Worm (Caenorhabditis elegans) whole organism, L4 larva: ENCODE measurements around the gene dkf-2.

Experiments
- F10B5.3 ChIP-seq: sonication (generic microtip); optimal IDR thresholded peaks from 2 replicates; lab custom pipeline; 2016; ENCODE audit warnings: mild to moderate bottlenecking, missing genetic modification characterization, missing compliant biosample characterization
- F26F4.8 ChIP-seq: fragments of 200-800 bp; sonication (Bioruptor generic); conservative IDR thresholded peaks from 2 replicates; pipeline ENCODE4 v1.3.6; 2022; ENCODE audit warnings: missing genetic modification characterization, missing compliant biosample characterization
- F49E8.2 ChIP-seq: sonication (generic microtip); optimal IDR thresholded peaks from 2 replicates; lab custom pipeline; 2016; ENCODE audit warnings: missing compliant biosample characterization, mild to moderate bottlenecking, missing genetic modification characterization, borderline replicate concordance
- T20F7.1 ChIP-seq: fragments of 200-800 bp; sonication (Bioruptor generic); optimal IDR thresholded peaks from 2 replicates; lab custom pipeline; 2018; ENCODE audit warnings: mild to moderate bottlenecking, missing genetic modification characterization, missing compliant biosample characterization
- Y48G9A.11 ChIP-seq: fragments of 200-800 bp; sonication (Bioruptor generic); IDR thresholded peaks from 2 replicates; pipeline ENCODE4 v1.3.6; 2022; ENCODE audit warnings: missing genetic modification reagents, missing genetic modification characterization, missing compliant biosample characterization
- ZK337.2 ChIP-seq: fragments of 200-800 bp; sonication (Bioruptor generic); IDR thresholded peaks from 2 replicates; pipeline ENCODE4 v1.3.6; 2022; ENCODE audit warnings: missing genetic modification reagents, missing genetic modification characterization, missing compliant biosample characterization
- ZK546.5 ChIP-seq, 2 experiments: sonication (generic microtip); optimal IDR thresholded peaks; 2 replicates each; lab custom pipeline; 2017; ENCODE audit warnings: missing biosample characterization in 2 of 2, missing genetic modification characterization in 2 of 2
- aha-1 ChIP-seq: fragments of 150-350 bp; peaks from one replicate; lab custom pipeline; 2014; ENCODE audit warnings: missing biosample characterization, missing genetic modification characterization
- ama-1 ChIP-seq: fragments of 150-350 bp; optimal IDR thresholded peaks from 2 replicates; lab custom pipeline; 2014; ENCODE audit warnings: inconsistent platforms, mixed read lengths
- attf-4 ChIP-seq: sonication (generic microtip); optimal IDR thresholded peaks from 3 replicates; lab custom pipeline; 2017; ENCODE audit warnings: missing biosample characterization, missing genetic modification characterization
- ceh-20 ChIP-seq: fragments of 200-800 bp; sonication (Bioruptor generic); IDR thresholded peaks from 2 replicates; pipeline ENCODE4 v1.3.6; 2022; ENCODE audit warnings: missing genetic modification reagents, missing genetic modification characterization, missing compliant biosample characterization
- ceh-32 ChIP-seq: sonication (generic microtip); optimal IDR thresholded peaks from 2 replicates; lab custom pipeline; 2016; ENCODE audit warnings: mild to moderate bottlenecking, missing genetic modification characterization, missing compliant biosample characterization; ENCODE audit not compliant: poor library complexity
- ceh-44 ChIP-seq: fragments of 200-800 bp; sonication (Bioruptor generic); IDR thresholded peaks from 2 replicates; pipeline ENCODE4 v1.3.6; 2022; ENCODE audit warnings: missing genetic modification reagents, missing genetic modification characterization, missing compliant biosample characterization
- ces-1 ChIP-seq: fragments of 150-350 bp; sonication (generic microtip); optimal IDR thresholded peaks from 4 replicates; lab custom pipeline; 2014; ENCODE audit warnings: missing biosample characterization, missing genetic modification reagents, missing genetic modification characterization
- ctbp-1 ChIP-seq: fragments of 200-800 bp; sonication (Bioruptor generic); IDR thresholded peaks from 2 replicates; pipeline ENCODE4 v1.3.6; 2022; ENCODE audit warnings: missing genetic modification reagents, missing genetic modification characterization, missing compliant biosample characterization
- daf-12 ChIP-seq: fragments of 150-350 bp; optimal IDR thresholded peaks from 2 replicates; lab custom pipeline; 2014; ENCODE audit warnings: missing biosample characterization, missing genetic modification reagents, missing genetic modification characterization
- daf-8 ChIP-seq: fragments of 200-800 bp; sonication (Bioruptor generic); IDR thresholded peaks from 2 replicates; pipeline ENCODE4 v1.3.6; 2022; ENCODE audit warnings: missing genetic modification characterization, missing compliant biosample characterization
- dmd-6 ChIP-seq: fragments of 200-800 bp; sonication (Bioruptor generic); IDR thresholded peaks from 2 replicates; pipeline ENCODE4 v1.3.6; 2022; ENCODE audit warnings: missing genetic modification reagents, missing genetic modification characterization, missing compliant biosample characterization
- dmd-8 ChIP-seq: fragments of 200-800 bp; sonication (Bioruptor generic); IDR thresholded peaks from 2 replicates; pipeline ENCODE4 v1.3.6; 2022; ENCODE audit warnings: missing genetic modification characterization, missing compliant biosample characterization
- duxl-1 ChIP-seq: sonication (generic microtip); optimal IDR thresholded peaks from 2 replicates; lab custom pipeline; 2016; ENCODE audit warnings: mild to moderate bottlenecking, missing genetic modification characterization, moderate library complexity, missing compliant biosample characterization; ENCODE audit not compliant: poor library complexity
- dve-1 ChIP-seq: sonication (generic microtip); optimal IDR thresholded peaks from 2 replicates; lab custom pipeline; 2017; ENCODE audit warnings: antibody characterized with exemption, mild to moderate bottlenecking, missing genetic modification characterization, missing compliant biosample characterization; ENCODE audit not compliant: insufficient read depth
- fkh-10 ChIP-seq: fragments of 150-350 bp; optimal IDR thresholded peaks from 2 replicates; lab custom pipeline; 2014; ENCODE audit warnings: missing biosample characterization, missing genetic modification reagents, missing genetic modification characterization
- fos-1 ChIP-seq: fragments of 150-350 bp; optimal IDR thresholded peaks from 2 replicates; lab custom pipeline; 2014; ENCODE audit warnings: missing biosample characterization, missing genetic modification characterization
- gei-8 ChIP-seq: fragments of 200-800 bp; sonication (Bioruptor generic); optimal IDR thresholded peaks from 2 replicates; lab custom pipeline; 2018; ENCODE audit warnings: mild to moderate bottlenecking, missing genetic modification characterization, missing compliant biosample characterization
- hif-1 ChIP-seq, 2 experiments: sonication (generic microtip); optimal IDR thresholded peaks; 2 replicates each; lab custom pipeline; 2016 to 2017; ENCODE audit warnings: missing compliant biosample characterization in 2 of 2, missing genetic modification characterization in 2 of 2, missing genetic modification reagents in 2 of 2, missing genotype in 2 of 2, mild to moderate bottlenecking in 1 of 2
- hlh-11 ChIP-seq: fragments of 200-800 bp; sonication (Bioruptor generic); optimal IDR thresholded peaks from 2 replicates; lab custom pipeline; 2018; ENCODE audit warnings: mild to moderate bottlenecking, missing genetic modification characterization, missing compliant biosample characterization
- jun-1 ChIP-seq: fragments of 150-350 bp; optimal IDR thresholded peaks from 2 replicates; lab custom pipeline; 2014; ENCODE audit warnings: missing biosample characterization, missing genetic modification reagents, missing genetic modification characterization
- lin-13 ChIP-seq: fragments of 150-350 bp; optimal IDR thresholded peaks from 2 replicates; lab custom pipeline; 2014; ENCODE audit warnings: missing biosample characterization, missing genetic modification reagents, missing genetic modification characterization
- lin-15B ChIP-seq: fragments of 150-350 bp; sonication (generic microtip); optimal IDR thresholded peaks from 3 replicates; lab custom pipeline; 2014; ENCODE audit warnings: missing biosample characterization, missing genetic modification characterization
- lin-38 ChIP-seq: fragments of 200-800 bp; sonication (Bioruptor generic); IDR thresholded peaks from 2 replicates; pipeline ENCODE4 v1.3.6; 2022; ENCODE audit warnings: missing genetic modification reagents, missing genetic modification characterization, missing compliant biosample characterization
- lin-39 ChIP-seq: fragments of 150-350 bp; optimal IDR thresholded peaks from 2 replicates; lab custom pipeline; 2014; ENCODE audit warnings: missing biosample characterization, missing genetic modification reagents, missing genetic modification characterization
- lsy-2 ChIP-seq, 2 experiments: fragments of 150-350 bp in 1 of 2; sonication (generic microtip) in 1 of 2; optimal IDR thresholded peaks; 2 replicates each; lab custom pipeline; 2014 to 2017; ENCODE audit warnings: missing biosample characterization in 2 of 2, missing genetic modification characterization in 2 of 2
- mdl-1 ChIP-seq, 2 experiments: fragments of 150-350 bp in 1 of 2; sonication (generic microtip) in 1 of 2; optimal IDR thresholded peaks; 2 replicates each; lab custom pipeline; 2014 to 2017; ENCODE audit warnings: missing biosample characterization in 2 of 2, missing genetic modification characterization in 2 of 2
- mdt-29 ChIP-seq: fragments of 200-800 bp; sonication (Bioruptor generic); IDR thresholded peaks from 2 replicates; pipeline ENCODE4 v1.3.6; 2022; ENCODE audit warnings: missing genetic modification reagents, missing genetic modification characterization, missing compliant biosample characterization
- mes-2 ChIP-seq: sonication (generic microtip); optimal IDR thresholded peaks from 2 replicates; lab custom pipeline; 2016; ENCODE audit warnings: missing genotype, mild to moderate bottlenecking, missing genetic modification characterization, missing compliant biosample characterization; ENCODE audit not compliant: poor library complexity, severe bottlenecking
- mxl-2 ChIP-seq: fragments of 200-800 bp; sonication (Bioruptor generic); conservative IDR thresholded peaks from 2 replicates; pipeline ENCODE4 v1.3.6; 2022; ENCODE audit warnings: missing genetic modification reagents, missing genetic modification characterization, missing compliant biosample characterization
- nhr-102 ChIP-seq: sonication (generic microtip); optimal IDR thresholded peaks from 2 replicates; lab custom pipeline; 2016; ENCODE audit warnings: mild to moderate bottlenecking, missing genetic modification characterization, moderate library complexity, missing compliant biosample characterization
- nhr-111 ChIP-seq: fragments of 200-800 bp; sonication (Bioruptor generic); optimal IDR thresholded peaks from 2 replicates; lab custom pipeline; 2018; ENCODE audit warnings: mild to moderate bottlenecking, missing genetic modification characterization, missing compliant biosample characterization
- nhr-28 ChIP-seq: fragments of 150-350 bp; optimal IDR thresholded peaks from 2 replicates; lab custom pipeline; 2014; ENCODE audit warnings: missing biosample characterization, missing genetic modification characterization
- nhr-41 ChIP-seq: fragments of 200-800 bp; sonication (Bioruptor generic); IDR thresholded peaks from 2 replicates; pipeline ENCODE4 v1.3.6; 2022; ENCODE audit warnings: missing genetic modification reagents, missing genetic modification characterization, missing compliant biosample characterization
- nhr-42 ChIP-seq: fragments of 200-800 bp; sonication (Bioruptor generic); IDR thresholded peaks from 2 replicates; pipeline ENCODE4 v1.3.6; 2022; ENCODE audit warnings: missing genetic modification characterization, missing compliant biosample characterization
- nhr-76 ChIP-seq: fragments of 150-350 bp; optimal IDR thresholded peaks from 2 replicates; lab custom pipeline; 2014; ENCODE audit warnings: missing biosample characterization, missing genetic modification characterization
- nhr-77 ChIP-seq: fragments of 150-350 bp; optimal IDR thresholded peaks from 2 replicates; lab custom pipeline; 2014; ENCODE audit warnings: missing biosample characterization, missing genetic modification characterization
- php-3 ChIP-seq: fragments of 200-800 bp; sonication (Bioruptor generic); IDR thresholded peaks from 2 replicates; pipeline ENCODE4 v1.3.6; 2022; ENCODE audit warnings: missing genetic modification reagents, missing genetic modification characterization, missing compliant biosample characterization
- skn-1 ChIP-seq: fragments of 150-350 bp; optimal IDR thresholded peaks from 2 replicates; lab custom pipeline; 2014; ENCODE audit warnings: missing biosample characterization, missing genetic modification characterization
- snpc-1.2 ChIP-seq: fragments of 200-800 bp; sonication (Bioruptor generic); IDR thresholded peaks from 2 replicates; pipeline ENCODE4 v1.3.6; 2022; ENCODE audit warnings: missing genetic modification reagents, missing genetic modification characterization, missing compliant biosample characterization
- snpc-4 ChIP-seq: fragments of 150-350 bp; optimal IDR thresholded peaks from 2 replicates; lab custom pipeline; 2014; ENCODE audit warnings: missing biosample characterization, missing genetic modification characterization
- spr-3 ChIP-seq: fragments of 200-800 bp; sonication (Bioruptor generic); optimal IDR thresholded peaks from 2 replicates; lab custom pipeline; 2018; ENCODE audit warnings: mild to moderate bottlenecking, missing genetic modification characterization, missing compliant biosample characterization
- unc-39 ChIP-seq: sonication (generic microtip); optimal IDR thresholded peaks from 2 replicates; lab custom pipeline; 2017; ENCODE audit warnings: missing biosample characterization, missing genetic modification characterization
- unc-62 ChIP-seq, 3 experiments: fragments of 150-350 bp in 1 of 3; sonication (generic microtip); optimal IDR thresholded peaks in 2 of 3; peaks in 1 of 3; 1 replicate in 1 of 3; 2 replicates in 2 of 3; lab custom pipeline; 2014 to 2017; ENCODE audit warnings: missing biosample characterization in 3 of 3, missing genetic modification characterization in 3 of 3, missing genetic modification reagents in 3 of 3, missing genotype in 1 of 3
- zag-1 ChIP-seq: fragments of 150-350 bp; optimal IDR thresholded peaks from 2 replicates; lab custom pipeline; 2014; ENCODE audit warnings: missing biosample characterization, missing genetic modification characterization
- zip-11 ChIP-seq: fragments of 200-800 bp; sonication (Bioruptor generic); IDR thresholded peaks from 2 replicates; pipeline ENCODE4 v1.3.6; 2022; ENCODE audit warnings: missing genetic modification characterization, missing compliant biosample characterization

dkf-2 gene

DNA sequence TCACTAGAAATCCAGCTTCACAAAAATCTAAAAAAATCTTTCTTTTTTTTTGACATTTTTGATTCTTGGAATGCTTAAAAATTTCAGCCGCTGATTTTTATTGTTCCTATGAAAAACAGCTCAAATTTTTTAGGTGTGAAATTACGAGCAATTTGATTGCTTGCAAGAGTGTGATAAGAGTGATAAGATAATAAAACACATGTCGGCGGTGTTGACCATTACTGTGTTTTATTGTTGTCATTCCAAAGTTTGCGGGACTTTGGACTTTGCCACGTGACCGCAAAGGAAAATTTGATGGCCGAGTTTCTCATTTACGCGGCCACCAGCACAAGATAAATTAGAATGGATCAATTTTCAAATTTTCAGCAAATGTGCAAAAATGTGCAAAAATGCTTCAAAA, 69.3 kb downstream of the dkf-2 start (continued):
- TF ChIP-seq Y48G9A.11 (GFP tag; lab: Robert Waterston, UW) (no peak), T20F7.1 (GFP tag; lab: Kevin White, UChicago) (no peak), ama-1 (lab: Kevin White, UChicago) (no peak), hif-1 (tag; optimal IDR thresholded peaks at IDR 0.05; lab: Kevin White, UChicago) (no peak), lin-13 (GFP tag; lab: Kevin White, UChicago) (no peak), jun-1 (no peak), zag-1 (tag; lab: Kevin White, UChicago) (no peak), dve-1 (tag; lab: Kevin White, UChicago) (peak; percentile 78), dmd-6 (GFP tag; lab: Robert Waterston, UW) (peak; percentile 72), lsy-2 (tag; optimal IDR thresholded peaks at IDR 0.05; lab: Kevin White, UChicago) (no peak), F26F4.8 (GFP tag; lab: Robert Waterston, UW) (no peak), mdt-29 (GFP tag; lab: Robert Waterston, UW) (no peak), zip-11 (GFP tag; lab: Robert Waterston, UW) (no peak), unc-62 (GFP tag; optimal IDR thresholded peaks at IDR 0.05 in 1 of 2; lab: Kevin White, UChicago) (no peak), unc-62 (tag; optimal IDR thresholded peaks at IDR 0.05; lab: Kevin White, UChicago) (no peak), daf-12 (no peak), mes-2 (no peak), nhr-102 (tag; lab: Kevin White, UChicago) (peak; percentile 33), unc-39 (tag; lab: Kevin White, UChicago) (no peak), hlh-11 (tag; lab: Kevin White, UChicago) (peak; percentile 69), ZK337.2 (GFP tag; lab: Robert Waterston, UW) (no peak), ceh-32 (tag; lab: Kevin White, UChicago) (no peak), ctbp-1 (GFP tag; lab: Robert Waterston, UW) (no peak), nhr-76 (tag; lab: Kevin White, UChicago) (no peak), lin-15B (tag; lab: Kevin White, UChicago) (no peak), lin-38 (GFP tag; lab: Robert Waterston, UW) (0 out of 2 replicates have a peak, but pooled peaks have one; percentile 5), nhr-111 (GFP tag; lab: Kevin White, UChicago) (no peak), aha-1 (tag; lab: Kevin White, UChicago) (peak; percentile 60), fos-1 (no peak), nhr-42 (GFP tag; lab: Robert Waterston, UW) (no peak), dmd-8 (GFP tag; lab: Robert Waterston, UW) (no peak), ceh-20 (peak; percentile 51; the same call in 1 of the 2 replicates), duxl-1 (no peak), ZK546.5 (tag; optimal IDR thresholded peaks at IDR 0.05; lab: Kevin White, UChicago) (no peak), ces-1 (GFP tag; lab: Kevin White, UChicago) (no peak), snpc-4 (tag; lab: Kevin White, UChicago) (no peak), attf-4 (tag; lab: Kevin White, UChicago) (no peak), php-3 (GFP tag; lab: Robert Waterston, UW) (peak; percentile 100), skn-1 (no peak), nhr-41 (no peak), gei-8 (GFP tag; lab: Kevin White, UChicago) (no peak), daf-8 (GFP tag; lab: Robert Waterston, UW) (no peak), F49E8.2 (no peak), fkh-10 (no peak), lin-39 (tag; lab: Kevin White, UChicago) (no peak), nhr-77 (tag; lab: Kevin White, UChicago) (peak; percentile 2), mxl-2 (no peak), ceh-44 (GFP tag; lab: Robert Waterston, UW) (no peak), mdl-1 (tag; optimal IDR thresholded peaks at IDR 0.05; lab: Kevin White, UChicago) (peak in 1 of 2 experiments; percentile 62), F10B5.3 (no peak), snpc-1.2 (GFP tag; lab: Robert Waterston, UW) (no peak), nhr-28 (tag; lab: Kevin White, UChicago) (peak; percentile 89), spr-3 (no peak)
